Worm (Caenorhabditis elegans) whole organism, early embryonic: ENCODE data around the gene abts-3.

Experiments used
- B0310.2 ChIP-seq: sonication (generic microtip); optimal IDR thresholded peaks from 2 replicates; lab custom pipeline; 2016; ENCODE audit warnings: mild to moderate bottlenecking, missing genetic modification characterization, missing compliant biosample characterization
- F13C5.2 ChIP-seq: sonication (generic microtip); optimal IDR thresholded peaks from 2 replicates; lab custom pipeline; 2017; ENCODE audit warnings: mild to moderate bottlenecking, missing genetic modification characterization, inconsistent platforms, missing compliant biosample characterization
- aly-1 ChIP-seq: sonication (generic microtip); optimal IDR thresholded peaks from 2 replicates; lab custom pipeline; 2016; ENCODE audit warnings: missing genetic modification characterization, missing compliant biosample characterization
- ama-1 ChIP-seq: fragments of 150-350 bp; optimal IDR thresholded peaks from 2 replicates; lab custom pipeline; 2014
- ceh-13 ChIP-seq: fragments of 200-800 bp; sonication (Bioruptor generic); optimal IDR thresholded peaks from 2 replicates; lab custom pipeline; 2018; ENCODE audit warnings: mild to moderate bottlenecking, missing genetic modification characterization, missing compliant biosample characterization
- ceh-36 ChIP-seq: sonication (generic microtip); optimal IDR thresholded peaks from 2 replicates; lab custom pipeline; 2016; ENCODE audit warnings: missing genetic modification characterization, inconsistent platforms, missing compliant biosample characterization
- ets-7 ChIP-seq: sonication (generic microtip); optimal IDR thresholded peaks from 2 replicates; lab custom pipeline; 2016; ENCODE audit warnings: missing genotype, missing genetic modification characterization, missing compliant biosample characterization
- flt-1 ChIP-seq: fragments of 200-800 bp; sonication (Bioruptor generic); IDR thresholded peaks from 2 replicates; pipeline ENCODE4 v1.3.6; 2022; ENCODE audit warnings: missing genetic modification characterization, missing compliant biosample characterization
- hmbx-1 ChIP-seq: sonication (generic microtip); optimal IDR thresholded peaks from 2 replicates; lab custom pipeline; 2016; ENCODE audit warnings: mild to moderate bottlenecking, missing genetic modification characterization, missing compliant biosample characterization
- hmg-4 ChIP-seq: fragments of 200-800 bp; sonication (Bioruptor generic); optimal IDR thresholded peaks from 2 replicates; lab custom pipeline; 2018; ENCODE audit warnings: mild to moderate bottlenecking, missing genetic modification characterization, missing compliant biosample characterization
- hnd-1 ChIP-seq: sonication (generic microtip); optimal IDR thresholded peaks from 2 replicates; lab custom pipeline; 2016; ENCODE audit warnings: missing genetic modification characterization, missing compliant biosample characterization
- pes-1 ChIP-seq: fragments of 200-800 bp; sonication (Bioruptor generic); IDR thresholded peaks from 2 replicates; pipeline ENCODE4 v1.3.6; 2022; ENCODE audit warnings: missing genetic modification reagents, missing genetic modification characterization, missing compliant biosample characterization
- scrt-1 ChIP-seq: fragments of 200-800 bp; sonication (Bioruptor generic); IDR thresholded peaks from 2 replicates; pipeline ENCODE4 v1.3.6; 2022; ENCODE audit warnings: missing genetic modification characterization, missing compliant biosample characterization
- sea-1 ChIP-seq: fragments of 200-800 bp; sonication (Bioruptor generic); conservative IDR thresholded peaks from 2 replicates; pipeline ENCODE4 v1.3.6; 2022; ENCODE audit warnings: missing genetic modification characterization, missing compliant biosample characterization
- tbx-11 ChIP-seq: fragments of 200-800 bp; sonication (Bioruptor generic); IDR thresholded peaks from 2 replicates; pipeline ENCODE4 v1.3.6; 2022; ENCODE audit warnings: missing genetic modification characterization, missing compliant biosample characterization
- tbx-37 ChIP-seq: fragments of 200-800 bp; sonication (Bioruptor generic); conservative IDR thresholded peaks from 2 replicates; pipeline ENCODE4 v1.3.6; 2022; ENCODE audit warnings: missing genetic modification reagents, missing genetic modification characterization, missing compliant biosample characterization
- tra-4 ChIP-seq: sonication (generic microtip); optimal IDR thresholded peaks from 2 replicates; lab custom pipeline; 2017; ENCODE audit warnings: missing genetic modification characterization, missing compliant biosample characterization

The abts-3 gene

ce11 chrII:6122641-6123424 lies 9.9 kb upstream of the abts-3 start:
- TF ChIP-seq tbx-37 (GFP tag; lab: Robert Waterston, UW) (no peak), hmbx-1 (tag; lab: Kevin White, UChicago) (no peak), ceh-13 (GFP tag; lab: Kevin White, UChicago) (no peak), tra-4 (tag; lab: Kevin White, UChicago) (no peak), scrt-1 (GFP tag; lab: Robert Waterston, UW) (no peak), ama-1 (lab: Kevin White, UChicago) (no peak), pes-1 (no peak), ceh-36 (no peak), F13C5.2 (no peak), hmg-4 (GFP tag; lab: Kevin White, UChicago) (no peak), ets-7 (tag; lab: Kevin White, UChicago) (no peak), B0310.2 (tag; lab: Kevin White, UChicago) (no peak), tbx-11 (GFP tag; lab: Robert Waterston, UW) (no peak), sea-1 (GFP tag; lab: Robert Waterston, UW) (no peak), aly-1 (tag; lab: Kevin White, UChicago) (no peak), flt-1 (GFP tag; lab: Robert Waterston, UW) (no peak), hnd-1 (tag; lab: Kevin White, UChicago) (no peak)

- TF ChIP-seq ceh-36 (no peak), hnd-1 (tag; lab: Kevin White, UChicago) (no peak), tra-4 (tag; lab: Kevin White, UChicago) (no peak), F13C5.2 (no peak), hmbx-1 (tag; lab: Kevin White, UChicago) (no peak), ama-1 (lab: Kevin White, UChicago) (no peak), scrt-1 (GFP tag; lab: Robert Waterston, UW) (no peak), ets-7 (tag; lab: Kevin White, UChicago) (no peak), ceh-13 (GFP tag; lab: Kevin White, UChicago) (no peak), tbx-11 (GFP tag; lab: Robert Waterston, UW) (no peak), tbx-37 (GFP tag; lab: Robert Waterston, UW) (no peak)
These were observed 9.2 kb upstream of the abts-3 start, which contains the start of gene C29H12.2 for ce11 chrII:6123513-6123912. Gene C29H12.2 (plus strand): TSS chrII:6123809.

DNA sequence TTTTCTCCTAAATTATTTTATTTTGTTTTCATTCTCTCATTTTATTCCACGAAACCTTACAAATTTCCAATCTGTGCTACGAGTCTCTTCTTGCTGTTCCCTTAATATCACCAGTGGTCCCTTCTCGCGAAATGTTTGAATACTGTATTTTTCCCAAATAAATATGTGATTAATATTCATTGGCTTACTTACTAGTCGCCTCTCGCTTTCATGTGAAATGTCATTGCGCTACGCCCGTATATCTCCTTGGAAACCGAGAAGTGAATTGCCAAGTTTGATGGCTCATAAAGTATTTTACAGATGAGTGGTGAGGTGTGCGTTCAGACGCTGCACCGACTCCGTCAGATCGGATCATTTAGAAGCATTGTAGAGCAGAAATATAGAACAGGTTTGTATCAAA lies 7.4 kb upstream of the abts-3 start, which contains the start of gene rars-2:
TSS of gene rars-2 (plus strand) at position 301 of the 400 bp plus-strand sequence.
- no peak for TF ChIP-seq hmbx-1 (tag; lab: Kevin White, UChicago)
- TF ChIP-seq flt-1 (GFP tag; lab: Robert Waterston, UW) = no peak
- no peak for TF ChIP-seq B0310.2 (tag; lab: Kevin White, UChicago)
- no peak for TF ChIP-seq tra-4 (tag; lab: Kevin White, UChicago)
- no peak for TF ChIP-seq ama-1 (lab: Kevin White, UChicago)
- no peak for TF ChIP-seq sea-1 (GFP tag; lab: Robert Waterston, UW)
- TF ChIP-seq pes-1 = no peak
- no peak for TF ChIP-seq hmg-4 (GFP tag; lab: Kevin White, UChicago)
- TF ChIP-seq ceh-36 = no peak

- no peak for TF ChIP-seq sea-1 (GFP tag; lab: Robert Waterston, UW)
- no peak for TF ChIP-seq pes-1
- TF ChIP-seq F13C5.2 = no peak
- no peak for TF ChIP-seq ceh-13 (GFP tag; lab: Kevin White, UChicago)
- TF ChIP-seq tra-4 (tag; lab: Kevin White, UChicago) = no peak
- no peak for TF ChIP-seq tbx-11 (GFP tag; lab: Robert Waterston, UW)
- TF ChIP-seq hnd-1 (tag; lab: Kevin White, UChicago) = no peak
- TF ChIP-seq hmbx-1 (tag; lab: Kevin White, UChicago) = no peak
These were observed 2.8 kb downstream of the abts-3 start for ce11 chrII:6135530-6135929.

DNA sequence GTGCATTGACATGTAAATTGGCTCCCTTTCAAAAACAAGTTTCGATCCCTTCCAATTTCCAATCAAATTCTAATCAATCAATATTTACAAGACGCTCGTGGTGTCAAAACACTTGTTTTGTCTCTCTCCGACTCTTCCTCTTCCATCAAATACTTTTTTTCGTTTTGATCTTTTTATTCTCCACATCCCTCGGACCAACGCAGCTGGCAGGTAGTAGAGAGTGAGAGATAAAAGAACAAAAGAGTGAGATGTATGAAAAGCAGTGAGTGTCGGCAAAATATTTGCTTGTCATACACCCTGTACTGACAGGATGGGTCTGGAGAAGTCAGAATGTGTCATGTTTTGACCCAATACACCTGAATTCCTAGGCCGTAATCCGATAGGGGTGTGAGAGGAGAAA lies 4.0 kb downstream of the abts-3 start:
- TF ChIP-seq tbx-37 (GFP tag; lab: Robert Waterston, UW) (no peak), tbx-11 (GFP tag; lab: Robert Waterston, UW) (no peak), ceh-13 (GFP tag; lab: Kevin White, UChicago) (no peak), hmbx-1 (tag; lab: Kevin White, UChicago) (no peak), B0310.2 (tag; lab: Kevin White, UChicago) (no peak), hmg-4 (GFP tag; lab: Kevin White, UChicago) (no peak), tra-4 (tag; lab: Kevin White, UChicago) (no peak), pes-1 (no peak), aly-1 (tag; lab: Kevin White, UChicago) (no peak), F13C5.2 (no peak), ets-7 (tag; lab: Kevin White, UChicago) (no peak), hnd-1 (tag; lab: Kevin White, UChicago) (no peak), scrt-1 (GFP tag; lab: Robert Waterston, UW) (no peak), flt-1 (GFP tag; lab: Robert Waterston, UW) (no peak), sea-1 (GFP tag; lab: Robert Waterston, UW) (no peak), ceh-36 (no peak), ama-1 (lab: Kevin White, UChicago) (no peak)

DNA sequence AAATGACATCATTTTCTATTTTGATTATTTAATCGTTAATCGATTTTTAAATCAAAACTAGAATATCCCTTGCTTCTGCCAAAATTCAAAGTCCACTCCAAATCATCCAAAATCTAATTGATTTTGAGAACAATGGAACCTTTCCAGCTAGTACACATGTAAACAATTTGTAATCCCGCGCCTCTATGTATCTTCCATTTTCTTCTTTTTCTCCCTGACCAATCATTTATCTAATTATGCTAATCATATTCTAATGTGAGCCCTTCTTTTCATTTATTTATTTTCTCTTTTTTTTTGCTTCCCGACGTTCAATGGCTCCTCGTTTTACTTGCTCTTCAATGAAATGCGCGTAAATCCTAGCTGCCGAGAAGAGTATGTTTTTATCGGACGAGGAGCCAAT lies 5.4 kb downstream of the abts-3 start:
- TF ChIP-seq ceh-36 (no peak), hmg-4 (GFP tag; lab: Kevin White, UChicago) (no peak), sea-1 (GFP tag; lab: Robert Waterston, UW) (no peak), F13C5.2 (no peak), ets-7 (tag; lab: Kevin White, UChicago) (no peak), hmbx-1 (tag; lab: Kevin White, UChicago) (no peak), hnd-1 (tag; lab: Kevin White, UChicago) (no peak), aly-1 (tag; lab: Kevin White, UChicago) (no peak), ceh-13 (GFP tag; lab: Kevin White, UChicago) (no peak), scrt-1 (GFP tag; lab: Robert Waterston, UW) (no peak), tra-4 (tag; lab: Kevin White, UChicago) (no peak), B0310.2 (tag; lab: Kevin White, UChicago) (no peak), pes-1 (no peak), ama-1 (lab: Kevin White, UChicago) (no peak)
